Worm (Caenorhabditis elegans) whole organism, L3 larva: Measurements from ENCODE around the gene R03G8.6.
A peak's percentile ranks its signal among the peaks of the same experiment; 100 is the strongest.

Experiments
- ZK546.5 ChIP-seq: sonication (generic microtip); optimal IDR thresholded peaks from 2 replicates; lab custom pipeline; 2017; ENCODE audit warnings: missing biosample characterization, missing genetic modification characterization
- aly-2 ChIP-seq: fragments of 150-350 bp; optimal IDR thresholded peaks from 2 replicates; lab custom pipeline; 2014; ENCODE audit warnings: missing biosample characterization, missing genetic modification characterization
- ama-1 ChIP-seq: fragments of 150-350 bp; optimal IDR thresholded peaks from 2 replicates; lab custom pipeline; 2018
- egl-27 ChIP-seq: sonication (generic microtip); optimal IDR thresholded peaks from 4 replicates; lab custom pipeline; 2017; ENCODE audit warnings: missing biosample characterization, missing genetic modification reagents, missing genetic modification characterization
- egl-5 ChIP-seq: fragments of 150-350 bp; optimal IDR thresholded peaks from 2 replicates; lab custom pipeline; 2017; ENCODE audit warnings: missing biosample characterization, missing genetic modification reagents, missing genetic modification characterization, inconsistent platforms
- elt-2 ChIP-seq: sonication (generic microtip); optimal IDR thresholded peaks from 2 replicates; lab custom pipeline; 2016; ENCODE audit warnings: missing genetic modification reagents, mild to moderate bottlenecking, missing genetic modification characterization, missing compliant biosample characterization
- elt-3 ChIP-seq, 3 experiments: fragments of 150-350 bp in 1 of 3; sonication (generic microtip) in 2 of 3; optimal IDR thresholded peaks; 2 replicates in 2 of 3; 4 replicates in 1 of 3; lab custom pipeline; 2014 to 2017; ENCODE audit warnings: missing biosample characterization in 3 of 3, missing genetic modification characterization in 3 of 3
- eor-1 ChIP-seq, 2 experiments: fragments of 150-350 bp; optimal IDR thresholded peaks; 2 replicates each; lab custom pipeline; 2014 to 2018; ENCODE audit warnings: missing biosample characterization in 2 of 2, missing genetic modification characterization in 2 of 2
- fkh-10 ChIP-seq: sonication (generic microtip); optimal IDR thresholded peaks from 2 replicates; lab custom pipeline; 2017; ENCODE audit warnings: missing biosample characterization, missing genetic modification reagents, missing genetic modification characterization
- fkh-2 ChIP-seq: fragments of 150-350 bp; optimal IDR thresholded peaks from 2 replicates; lab custom pipeline; 2014; ENCODE audit warnings: missing biosample characterization, missing genetic modification reagents, missing genetic modification characterization
- fos-1 ChIP-seq: fragments of 150-350 bp; optimal IDR thresholded peaks from 2 replicates; lab custom pipeline; 2014; ENCODE audit warnings: missing biosample characterization, missing genetic modification characterization
- jun-1 ChIP-seq: fragments of 150-350 bp; optimal IDR thresholded peaks from 2 replicates; lab custom pipeline; 2014; ENCODE audit warnings: missing biosample characterization, missing genetic modification reagents, missing genetic modification characterization
- lin-15B ChIP-seq: fragments of 150-350 bp; optimal IDR thresholded peaks from 2 replicates; lab custom pipeline; 2014; ENCODE audit warnings: missing biosample characterization, missing genetic modification characterization
- lsy-12 ChIP-seq: sonication (generic microtip); optimal IDR thresholded peaks from 2 replicates; lab custom pipeline; 2016; ENCODE audit warnings: mild to moderate bottlenecking, missing genetic modification characterization, missing compliant biosample characterization
- mml-1 ChIP-seq: fragments of 150-350 bp; sonication (generic microtip); optimal IDR thresholded peaks from 3 replicates; lab custom pipeline; 2014; ENCODE audit warnings: missing biosample characterization, missing genetic modification characterization
- nfya-1 ChIP-seq: sonication (generic microtip); optimal IDR thresholded peaks from 2 replicates; lab custom pipeline; 2017; ENCODE audit warnings: missing genetic modification characterization, mild to moderate bottlenecking, missing compliant biosample characterization, antibody characterized with exemption, moderate library complexity; ENCODE audit not compliant: insufficient read depth
- nhr-23 ChIP-seq: fragments of 150-350 bp; optimal IDR thresholded peaks from 2 replicates; lab custom pipeline; 2014; ENCODE audit warnings: missing biosample characterization, missing genetic modification reagents, missing genetic modification characterization
- nhr-237 ChIP-seq: fragments of 150-350 bp; optimal IDR thresholded peaks from 2 replicates; lab custom pipeline; 2014; ENCODE audit warnings: missing biosample characterization, missing genetic modification characterization
- nhr-25 ChIP-seq: sonication (generic microtip); optimal IDR thresholded peaks from 2 replicates; lab custom pipeline; 2017; ENCODE audit warnings: missing biosample characterization, missing genetic modification characterization
- nhr-67 ChIP-seq: fragments of 150-350 bp; optimal IDR thresholded peaks from 2 replicates; lab custom pipeline; 2014; ENCODE audit warnings: missing biosample characterization, missing genetic modification characterization
- nhr-76 ChIP-seq: fragments of 150-350 bp; sonication (generic microtip); optimal IDR thresholded peaks from 5 replicates; lab custom pipeline; 2014; ENCODE audit warnings: missing biosample characterization, missing genetic modification characterization
- pqm-1 ChIP-seq: fragments of 150-350 bp; optimal IDR thresholded peaks from 2 replicates; lab custom pipeline; 2017; ENCODE audit warnings: missing biosample characterization, missing genetic modification characterization, inconsistent platforms
- skn-1 ChIP-seq: fragments of 150-350 bp; optimal IDR thresholded peaks from 2 replicates; lab custom pipeline; 2014; ENCODE audit warnings: missing biosample characterization, missing genetic modification characterization
- snpc-4 ChIP-seq: fragments of 150-350 bp; optimal IDR thresholded peaks from 2 replicates; lab custom pipeline; 2014; ENCODE audit warnings: missing biosample characterization, missing genetic modification characterization
- tbx-2 ChIP-seq: sonication (generic microtip); optimal IDR thresholded peaks from 2 replicates; lab custom pipeline; 2016; ENCODE audit warnings: mild to moderate bottlenecking, missing genetic modification characterization, missing compliant biosample characterization
- unc-62 ChIP-seq: fragments of 150-350 bp; sonication (generic microtip); optimal IDR thresholded peaks from 4 replicates; lab custom pipeline; 2014; ENCODE audit warnings: missing biosample characterization, missing genetic modification reagents, missing genetic modification characterization
- zag-1 ChIP-seq: fragments of 150-350 bp; optimal IDR thresholded peaks from 2 replicates; lab custom pipeline; 2014; ENCODE audit warnings: missing biosample characterization, missing genetic modification characterization
- ztf-11 ChIP-seq: fragments of 150-350 bp; optimal IDR thresholded peaks from 2 replicates; lab custom pipeline; 2014; ENCODE audit warnings: missing biosample characterization, missing genetic modification characterization
- ztf-4 ChIP-seq: fragments of 150-350 bp; optimal IDR thresholded peaks from 2 replicates; lab custom pipeline; 2014; ENCODE audit warnings: missing biosample characterization, missing genetic modification characterization

R03G8.6 gene

ce11 chrX:13104966-13105365 lies 4.7 kb upstream of the R03G8.6 start, which contains the start of gene F17H10.1 (continued):
- TF ChIP-seq elt-3 (tag; optimal IDR thresholded peaks at IDR 0.05; lab: Kevin White, UChicago) (peak in 1 of 3 experiments; percentile 80), fkh-10 (no peak), nhr-237 (tag; lab: Kevin White, UChicago) (no peak)

- TF ChIP-seq ztf-4 (tag; lab: Kevin White, UChicago), result no peak
- no peak for TF ChIP-seq egl-5 (tag; lab: Kevin White, UChicago)
Observed at ce11 chrX:13102838-13103237, 2.5 kb upstream of the R03G8.6 start.

- no peak for TF ChIP-seq ztf-4 (tag; lab: Kevin White, UChicago)
- TF ChIP-seq, all 47 proteins: peak for 0
Observed at ce11 chrX:13091199-13091598, 9.1 kb downstream of the R03G8.6 start.

- no peak for TF ChIP-seq zag-1 (tag; lab: Kevin White, UChicago)
- TF ChIP-seq fos-1, result no peak
- no peak for TF ChIP-seq egl-5 (tag; lab: Kevin White, UChicago)
- no peak for TF ChIP-seq fkh-10
- no peak for TF ChIP-seq aly-2 (tag; lab: Kevin White, UChicago)
- TF ChIP-seq snpc-4 (tag; lab: Kevin White, UChicago), result no peak
- TF ChIP-seq nhr-25, result no peak
- TF ChIP-seq nhr-76 (tag; lab: Kevin White, UChicago), result no peak
Observed at ce11 chrX:13090665-13091064, 9.6 kb downstream of the R03G8.6 start, which contains the start of gene R03G8.3. TSS of gene R03G8.3 (plus strand) at chrX:13090965.

ce11 chrX:13088539-13088938 lies 11.8 kb downstream of the R03G8.6 start:
- no peak for TF ChIP-seq elt-3 (tag; optimal IDR thresholded peaks at IDR 0.05; lab: Kevin White, UChicago)
- TF ChIP-seq pqm-1, result peak; percentile 53
- TF ChIP-seq fos-1, result no peak
- no peak for TF ChIP-seq nhr-76 (tag; lab: Kevin White, UChicago)
- TF ChIP-seq elt-2 (tag; lab: Kevin White, UChicago), result peak; percentile 59

ce11 chrX:13084273-13084672 lies 16.0 kb downstream of the R03G8.6 start, which contains the start of gene R03G8.1:
TSS of gene R03G8.1 (plus strand) at chrX:13084573.
- TF ChIP-seq snpc-4 (tag; lab: Kevin White, UChicago) (no peak), ztf-11 (tag; lab: Kevin White, UChicago) (no peak), tbx-2 (tag; lab: Kevin White, UChicago) (no peak), nfya-1 (tag; lab: Kevin White, UChicago) (no peak), egl-5 (tag; lab: Kevin White, UChicago) (no peak), nhr-237 (tag; lab: Kevin White, UChicago) (no peak), jun-1 (tag; lab: Kevin White, UChicago) (no peak)

- no peak for TF ChIP-seq lsy-12 (tag; lab: Kevin White, UChicago)
- no peak for TF ChIP-seq mml-1 (tag; lab: Kevin White, UChicago)
- TF ChIP-seq jun-1 (tag; lab: Kevin White, UChicago), result no peak
- no peak for TF ChIP-seq fkh-2 (tag; lab: Kevin White, UChicago)
- no peak for TF ChIP-seq nfya-1 (tag; lab: Kevin White, UChicago)
- TF ChIP-seq ztf-11 (tag; lab: Kevin White, UChicago), result no peak
- TF ChIP-seq elt-3 (tag; optimal IDR thresholded peaks at IDR 0.05; lab: Kevin White, UChicago), result no peak
- TF ChIP-seq nhr-25, result no peak
- TF ChIP-seq nhr-23, result no peak
- TF ChIP-seq pqm-1, result no peak
- TF ChIP-seq egl-27 (tag; lab: Kevin White, UChicago), result no peak
- TF ChIP-seq zag-1 (tag; lab: Kevin White, UChicago), result no peak
- no peak for TF ChIP-seq ama-1 (lab: Kevin White, UChicago)
- TF ChIP-seq, all 47 proteins: peak for 0
Observed at ce11 chrX:13082326-13082725, 18.0 kb downstream of the R03G8.6 start, which contains the start of gene str-10. TSS of gene str-10 (plus strand) at chrX:13082626.

- TF ChIP-seq mml-1 (tag; lab: Kevin White, UChicago) (no peak), elt-2 (tag; lab: Kevin White, UChicago) (no peak)
Observed at ce11 chrX:13077872-13078271, 22.4 kb downstream of the R03G8.6 start, which contains the start of gene K03A11.4. TSS of gene K03A11.4 (plus strand) at chrX:13078172.

ce11 chrX:13074373-13074772 lies 25.9 kb downstream of the R03G8.6 start, which contains the start of gene ceh-28:
TSS of gene ceh-28 (plus strand) at chrX:13074673.
- TF ChIP-seq nhr-23 (no peak), eor-1 (tag; optimal IDR thresholded peaks at IDR 0.05; lab: Kevin White, UChicago) (no peak), aly-2 (tag; lab: Kevin White, UChicago) (no peak), nhr-67 (tag; lab: Kevin White, UChicago) (no peak), snpc-4 (tag; lab: Kevin White, UChicago) (no peak), unc-62 (GFP tag; lab: Kevin White, UChicago) (no peak), elt-2 (tag; lab: Kevin White, UChicago) (no peak), skn-1 (tag; lab: Kevin White, UChicago) (no peak), nfya-1 (tag; lab: Kevin White, UChicago) (no peak), lin-15B (tag; lab: Kevin White, UChicago) (no peak), ZK546.5 (tag; lab: Kevin White, UChicago) (no peak)
